Worm (Caenorhabditis elegans): Measurements from ENCODE around the gene srw-91.

Gene srw-91

DNA sequence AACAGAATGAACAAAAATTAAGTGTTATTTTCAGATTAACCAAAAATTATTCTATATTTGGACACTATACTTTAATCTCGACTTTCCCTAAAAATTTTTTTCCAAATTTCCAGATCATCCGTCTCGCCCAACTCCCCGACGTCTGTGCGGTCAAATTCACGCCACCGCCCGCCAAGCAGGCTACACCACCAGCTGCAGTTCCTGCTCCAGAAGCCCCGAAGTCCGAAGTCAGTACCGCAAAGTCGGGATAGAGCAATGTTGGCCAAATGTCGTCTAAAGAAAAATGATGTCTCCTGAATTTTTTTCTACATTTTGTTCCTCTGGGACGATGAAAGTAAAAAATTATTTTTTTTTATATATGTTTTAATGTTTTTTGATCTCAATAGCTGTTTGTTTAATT is 37.9 kb downstream of the srw-91 start:
- no peak for TF ChIP-seq zag-1 (tag; optimal IDR thresholded peaks at IDR 0.05)
- TF ChIP-seq peb-1 (tag; optimal IDR thresholded peaks at IDR 0.05): no peak
- no peak for TF ChIP-seq ZK546.5 (tag; optimal IDR thresholded peaks at IDR 0.05)
- no peak for TF ChIP-seq nhr-237 (tag; optimal IDR thresholded peaks at IDR 0.05)
- no peak for TF ChIP-seq lsy-2 (tag; optimal IDR thresholded peaks at IDR 0.05)
- no peak for TF ChIP-seq crh-2 (tag; optimal IDR thresholded peaks at IDR 0.05)

DNA sequence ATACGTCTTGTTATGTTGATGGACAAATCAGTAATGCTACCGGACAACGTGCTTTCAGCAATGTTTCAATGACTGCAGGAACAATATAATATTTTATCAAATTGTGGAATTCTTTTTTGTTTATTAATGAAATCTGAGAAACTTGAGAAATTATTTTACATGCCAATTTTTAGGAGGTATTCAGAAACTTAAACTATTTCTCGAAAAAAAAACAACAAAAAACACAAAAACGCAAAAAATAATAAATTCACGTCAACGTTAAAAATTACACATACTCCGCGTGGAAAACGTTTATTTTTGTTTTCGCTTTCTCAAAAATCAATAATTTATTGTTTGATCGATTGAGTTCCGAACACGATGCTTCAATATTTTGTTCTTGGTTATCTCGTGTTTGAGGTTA is 38.5 kb downstream of the srw-91 start, which contains the start of gene Y46H3D.1:
TSS of gene Y46H3D.1 (plus strand) at position 301 of the 400 bp plus-strand sequence.
- TF ChIP-seq nhr-6 (tag; optimal IDR thresholded peaks at IDR 0.05): no peak
- no peak for TF ChIP-seq nhr-237 (tag; optimal IDR thresholded peaks at IDR 0.05)
- TF ChIP-seq unc-62 (GFP tag; optimal IDR thresholded peaks at IDR 0.05): no peak
- no peak for TF ChIP-seq mab-5 (tag; optimal IDR thresholded peaks at IDR 0.05)
- no peak for TF ChIP-seq peb-1 (tag; optimal IDR thresholded peaks at IDR 0.05)

ce11 chrV:1640008-1640407 is 40.7 kb downstream of the srw-91 start, which contains the start of gene str-221:
Gene str-221, plus strand, starts transcription at chrV:1640308.
- no peak for TF ChIP-seq mbf-1 (tag; optimal IDR thresholded peaks at IDR 0.05)
- no peak for TF ChIP-seq elt-1 (tag; optimal IDR thresholded peaks at IDR 0.05)
- no peak for TF ChIP-seq dmd-4 (tag; optimal IDR thresholded peaks at IDR 0.05)
- no peak for TF ChIP-seq nhr-12 (tag; optimal IDR thresholded peaks at IDR 0.05)
- TF ChIP-seq nhr-21 (tag; optimal IDR thresholded peaks at IDR 0.05): no peak
- no peak for TF ChIP-seq sma-3 (GFP tag; optimal IDR thresholded peaks at IDR 0.05)
- TF ChIP-seq ztf-1 (GFP tag; conservative IDR thresholded peaks at IDR 0.05): no peak

DNA sequence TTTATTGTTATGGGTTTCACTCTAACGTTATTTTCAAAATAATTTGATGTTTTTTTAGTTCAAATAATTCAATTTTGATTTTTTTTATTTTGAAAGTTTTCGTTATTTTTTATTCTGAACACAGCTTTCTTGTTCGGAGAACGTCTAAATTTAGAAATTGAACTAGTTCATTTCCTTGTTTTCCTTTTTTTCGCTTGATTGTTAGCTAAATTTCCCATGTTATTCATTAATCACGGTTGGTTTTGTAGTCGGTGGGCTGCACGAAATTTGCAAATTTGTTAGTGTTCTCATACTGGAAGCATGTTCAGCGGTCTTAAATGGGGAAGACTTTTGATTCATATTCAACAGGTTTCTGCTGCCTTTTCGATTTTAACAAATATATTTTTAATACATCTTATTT is 44.8 kb downstream of the srw-91 start, which contains the start of gene str-222:
TSS of gene str-222 (plus strand) at position 301 of the 400 bp plus-strand sequence.
- TF ChIP-seq ztf-11 (tag; optimal IDR thresholded peaks at IDR 0.05): no peak
- TF ChIP-seq nhr-11 (tag; optimal IDR thresholded peaks at IDR 0.05): no peak
- no peak for TF ChIP-seq nhr-77 (tag; optimal IDR thresholded peaks at IDR 0.05)
- no peak for TF ChIP-seq peb-1 (tag; optimal IDR thresholded peaks at IDR 0.05)
- no peak for TF ChIP-seq unc-39 (tag; optimal IDR thresholded peaks at IDR 0.05)
- no peak for TF ChIP-seq blmp-1 (tag; optimal IDR thresholded peaks at IDR 0.05; ENCODE audit: insufficient read depth)
- no peak for TF ChIP-seq mdl-1 (tag; optimal IDR thresholded peaks at IDR 0.05)
- TF ChIP-seq dmd-4 (tag; optimal IDR thresholded peaks at IDR 0.05): no peak
- no peak for TF ChIP-seq elt-3 (tag; optimal IDR thresholded peaks at IDR 0.05)
- no peak for TF ChIP-seq sem-4 (tag; optimal IDR thresholded peaks at IDR 0.05)
- no peak for TF ChIP-seq nhr-23 (tag; optimal IDR thresholded peaks at IDR 0.05)
- TF ChIP-seq nhr-237 (tag; optimal IDR thresholded peaks at IDR 0.05): no peak
- no peak for TF ChIP-seq lin-39 (tag; optimal IDR thresholded peaks at IDR 0.05)
- TF ChIP-seq egl-27 (tag; optimal IDR thresholded peaks at IDR 0.05): no peak

ce11 chrV:1631717-1632116 is 49.0 kb downstream of the srw-91 start, which contains the start of gene irld-17:
Gene irld-17, plus strand, starts transcription at chrV:1632017.
- TF ChIP-seq zag-1 (tag; optimal IDR thresholded peaks at IDR 0.05) (no peak), lin-39 (tag; optimal IDR thresholded peaks at IDR 0.05) (no peak), nhr-23 (tag; optimal IDR thresholded peaks at IDR 0.05) (no peak), unc-55 (GFP tag; optimal IDR thresholded peaks at IDR 0.05) (no peak), blmp-1 (tag; optimal IDR thresholded peaks at IDR 0.05; ENCODE audit: insufficient read depth) (no peak), nhr-6 (tag; optimal IDR thresholded peaks at IDR 0.05) (no peak), lsy-2 (tag; optimal IDR thresholded peaks at IDR 0.05) (no peak), nhr-10 (tag; optimal IDR thresholded peaks at IDR 0.05) (no peak), nhr-237 (tag; optimal IDR thresholded peaks at IDR 0.05) (no peak), alr-1 (tag; optimal IDR thresholded peaks at IDR 0.05) (no peak), ama-1 (optimal IDR thresholded peaks at IDR 0.05) (no peak), sma-9 (GFP tag; optimal IDR thresholded peaks at IDR 0.05) (no peak), sma-9 (tag; optimal IDR thresholded peaks at IDR 0.05) (no peak), elt-3 (tag; optimal IDR thresholded peaks at IDR 0.05) (no peak), F13H6.1 (tag; optimal IDR thresholded peaks at IDR 0.05) (no peak), crh-2 (tag; optimal IDR thresholded peaks at IDR 0.05) (no peak), sem-4 (tag; optimal IDR thresholded peaks at IDR 0.05) (no peak), lin-13 (GFP tag; optimal IDR thresholded peaks at IDR 0.05) (no peak)
